Worm (Caenorhabditis elegans) whole organism, L1 larva: ENCODE measurements around the gene ddx-35.

Experiments used
- C16A3.4 ChIP-seq: fragments of 150-350 bp; optimal IDR thresholded peaks from 2 replicates; lab custom pipeline; 2014; ENCODE audit warnings: missing biosample characterization, missing genetic modification characterization
- F16B12.6 ChIP-seq: fragments of 150-350 bp; optimal IDR thresholded peaks from 2 replicates; lab custom pipeline; 2014; ENCODE audit warnings: missing biosample characterization, missing genetic modification characterization
- alr-1 ChIP-seq: fragments of 200-800 bp; sonication (Bioruptor generic); optimal IDR thresholded peaks from 2 replicates; lab custom pipeline; 2018; ENCODE audit warnings: borderline replicate concordance, mild to moderate bottlenecking, missing genetic modification characterization, missing compliant biosample characterization
- ama-1 ChIP-seq: fragments of 150-350 bp; optimal IDR thresholded peaks from 2 replicates; lab custom pipeline; 2014
- blmp-1 ChIP-seq: fragments of 150-350 bp; optimal IDR thresholded peaks from 2 replicates; lab custom pipeline; 2014; ENCODE audit warnings: missing biosample characterization, missing genetic modification characterization
- ceh-63 ChIP-seq: fragments of 200-800 bp; sonication (Bioruptor generic); optimal IDR thresholded peaks from 2 replicates; lab custom pipeline; 2018; ENCODE audit warnings: mild to moderate bottlenecking, missing genetic modification characterization, missing compliant biosample characterization
- ceh-88 ChIP-seq: fragments of 200-800 bp; sonication (Bioruptor generic); IDR thresholded peaks from 2 replicates; pipeline ENCODE4 v1.3.6; 2022; ENCODE audit warnings: missing genetic modification characterization, missing compliant biosample characterization
- ceh-90 ChIP-seq: sonication (generic microtip); optimal IDR thresholded peaks from 2 replicates; lab custom pipeline; 2016; ENCODE audit warnings: missing genetic modification characterization, missing compliant biosample characterization
- ces-1 ChIP-seq: fragments of 150-350 bp; optimal IDR thresholded peaks from 2 replicates; lab custom pipeline; 2014; ENCODE audit warnings: missing biosample characterization, missing genetic modification reagents, missing genetic modification characterization
- dsc-1 ChIP-seq: sonication (generic microtip); optimal IDR thresholded peaks from 2 replicates; lab custom pipeline; 2016; ENCODE audit warnings: mild to moderate bottlenecking, missing genetic modification characterization, missing compliant biosample characterization
- efl-1 ChIP-seq, 4 experiments: fragments of 150-350 bp; optimal IDR thresholded peaks in 3 of 4; peaks in 1 of 4; 1 replicate in 1 of 4; 2 replicates in 3 of 4; lab custom pipeline; 2014; ENCODE audit warnings: missing biosample characterization in 2 of 4, missing genetic modification characterization in 2 of 4, missing genetic modification reagents in 2 of 4
- efl-3 ChIP-seq: fragments of 200-800 bp; sonication (Bioruptor generic); optimal IDR thresholded peaks from 2 replicates; lab custom pipeline; 2018; ENCODE audit warnings: mild to moderate bottlenecking, missing genetic modification characterization, missing compliant biosample characterization
- egl-27 ChIP-seq, 2 experiments: fragments of 150-350 bp in 1 of 2; sonication (generic microtip); optimal IDR thresholded peaks; 3 replicates each; lab custom pipeline; 2017 to 2018; ENCODE audit warnings: missing biosample characterization in 2 of 2, missing genetic modification characterization in 2 of 2, missing genetic modification reagents in 2 of 2
- elt-3 ChIP-seq, 6 experiments: fragments of 150-350 bp in 1 of 6; sonication (generic microtip); optimal IDR thresholded peaks; 2 replicates each; lab custom pipeline; 2017 to 2018; ENCODE audit warnings: missing biosample characterization in 6 of 6, missing genetic modification characterization in 6 of 6, inconsistent platforms in 1 of 6
- fkh-10 ChIP-seq: sonication (generic microtip); optimal IDR thresholded peaks from 2 replicates; lab custom pipeline; 2017; ENCODE audit warnings: missing biosample characterization, missing genetic modification reagents, missing genetic modification characterization
- fkh-4 ChIP-seq: sonication (generic microtip); optimal IDR thresholded peaks from 2 replicates; lab custom pipeline; 2016; ENCODE audit warnings: missing compliant biosample characterization, missing genetic modification characterization, borderline replicate concordance
- hlh-17 ChIP-seq: fragments of 200-800 bp; sonication (Bioruptor generic); optimal IDR thresholded peaks from 2 replicates; lab custom pipeline; 2018; ENCODE audit warnings: missing genetic modification characterization, mild to moderate bottlenecking, missing compliant biosample characterization, moderate library complexity, borderline replicate concordance
- hpl-2 ChIP-seq: fragments of 150-350 bp; optimal IDR thresholded peaks from 2 replicates; lab custom pipeline; 2014; ENCODE audit warnings: missing biosample characterization, missing genetic modification reagents, missing genetic modification characterization
- irx-1 ChIP-seq: sonication (generic microtip); optimal IDR thresholded peaks from 2 replicates; lab custom pipeline; 2016; ENCODE audit warnings: missing genetic modification characterization, missing compliant biosample characterization
- lin-14 ChIP-seq: fragments of 200-800 bp; sonication (Bioruptor generic); optimal IDR thresholded peaks from 2 replicates; lab custom pipeline; 2018; ENCODE audit warnings: mild to moderate bottlenecking, missing genetic modification characterization, moderate library complexity, missing compliant biosample characterization
- lin-15B ChIP-seq: fragments of 150-350 bp; sonication (generic microtip); optimal IDR thresholded peaks from 3 replicates; lab custom pipeline; 2014; ENCODE audit warnings: missing biosample characterization, missing genetic modification characterization
- lin-39 ChIP-seq: fragments of 150-350 bp; optimal IDR thresholded peaks from 2 replicates; lab custom pipeline; 2014; ENCODE audit warnings: missing biosample characterization, missing genetic modification reagents, missing genetic modification characterization
- nhr-12 ChIP-seq: sonication (generic microtip); optimal IDR thresholded peaks from 2 replicates; lab custom pipeline; 2017; ENCODE audit warnings: missing biosample characterization, missing genetic modification characterization
- nhr-20 ChIP-seq: sonication (generic microtip); optimal IDR thresholded peaks from 2 replicates; lab custom pipeline; 2016; ENCODE audit warnings: mild to moderate bottlenecking, missing genetic modification characterization, missing compliant biosample characterization
- nhr-28 ChIP-seq: fragments of 150-350 bp; optimal IDR thresholded peaks from 2 replicates; lab custom pipeline; 2014; ENCODE audit warnings: missing biosample characterization, missing genetic modification characterization
- nhr-76 ChIP-seq: sonication (generic microtip); optimal IDR thresholded peaks from 2 replicates; lab custom pipeline; 2017; ENCODE audit warnings: missing biosample characterization, missing genetic modification characterization
- nhr-85 ChIP-seq: sonication (generic microtip); peaks from one replicate; lab custom pipeline; 2016; ENCODE audit warnings: missing genetic modification characterization, inconsistent platforms, missing compliant biosample characterization
- nhr-90 ChIP-seq: sonication (generic microtip); optimal IDR thresholded peaks from 2 replicates; lab custom pipeline; 2016; ENCODE audit warnings: mild to moderate bottlenecking, missing genetic modification characterization, missing compliant biosample characterization; ENCODE audit not compliant: poor library complexity
- pax-3 ChIP-seq: fragments of 200-800 bp; sonication (Bioruptor generic); optimal IDR thresholded peaks from 2 replicates; lab custom pipeline; 2018; ENCODE audit warnings: mild to moderate bottlenecking, missing genetic modification characterization, moderate library complexity, missing compliant biosample characterization
- pqm-1 ChIP-seq: sonication (generic microtip); optimal IDR thresholded peaks from 3 replicates; lab custom pipeline; 2017; ENCODE audit warnings: missing biosample characterization, missing genetic modification characterization
- rnt-1 ChIP-seq: sonication (generic microtip); optimal IDR thresholded peaks from 2 replicates; lab custom pipeline; 2016; ENCODE audit warnings: mild to moderate bottlenecking, missing genetic modification characterization, moderate library complexity, missing compliant biosample characterization
- snpc-4 ChIP-seq: fragments of 150-350 bp; optimal IDR thresholded peaks from 2 replicates; lab custom pipeline; 2014; ENCODE audit warnings: missing biosample characterization, missing genetic modification characterization
- snu-23 ChIP-seq: sonication (generic microtip); optimal IDR thresholded peaks from 2 replicates; lab custom pipeline; 2016; ENCODE audit warnings: missing genetic modification characterization, missing compliant biosample characterization
- sox-4 ChIP-seq: sonication (generic microtip); optimal IDR thresholded peaks from 2 replicates; lab custom pipeline; 2016; ENCODE audit warnings: missing genetic modification characterization, missing compliant biosample characterization
- swsn-7 ChIP-seq: sonication (generic microtip); optimal IDR thresholded peaks from 2 replicates; lab custom pipeline; 2016; ENCODE audit warnings: missing genetic modification characterization, missing compliant biosample characterization
- tbx-2 ChIP-seq: sonication (generic microtip); optimal IDR thresholded peaks from 2 replicates; lab custom pipeline; 2016; ENCODE audit warnings: missing genetic modification characterization, missing compliant biosample characterization
- unc-62 ChIP-seq: fragments of 150-350 bp; optimal IDR thresholded peaks from 2 replicates; lab custom pipeline; 2014; ENCODE audit warnings: missing biosample characterization, missing genetic modification reagents, missing genetic modification characterization
- vab-15 ChIP-seq: sonication (generic microtip); optimal IDR thresholded peaks from 2 replicates; lab custom pipeline; 2017; ENCODE audit warnings: missing genotype, mild to moderate bottlenecking, missing genetic modification characterization, missing compliant biosample characterization
- zip-4 ChIP-seq: fragments of 200-800 bp; sonication (Bioruptor generic); optimal IDR thresholded peaks from 2 replicates; lab custom pipeline; 2018; ENCODE audit warnings: mild to moderate bottlenecking, missing genetic modification characterization, moderate library complexity, missing compliant biosample characterization
- ztf-11 ChIP-seq, 2 experiments: sonication (generic microtip); optimal IDR thresholded peaks; 2 replicates each; lab custom pipeline; 2016 to 2017; ENCODE audit warnings: missing genetic modification characterization in 2 of 2, missing biosample characterization in 1 of 2, missing compliant biosample characterization in 1 of 2
- ztf-4 ChIP-seq: fragments of 150-350 bp; optimal IDR thresholded peaks from 2 replicates; lab custom pipeline; 2014; ENCODE audit warnings: missing biosample characterization, missing genetic modification characterization

Gene ddx-35

DNA sequence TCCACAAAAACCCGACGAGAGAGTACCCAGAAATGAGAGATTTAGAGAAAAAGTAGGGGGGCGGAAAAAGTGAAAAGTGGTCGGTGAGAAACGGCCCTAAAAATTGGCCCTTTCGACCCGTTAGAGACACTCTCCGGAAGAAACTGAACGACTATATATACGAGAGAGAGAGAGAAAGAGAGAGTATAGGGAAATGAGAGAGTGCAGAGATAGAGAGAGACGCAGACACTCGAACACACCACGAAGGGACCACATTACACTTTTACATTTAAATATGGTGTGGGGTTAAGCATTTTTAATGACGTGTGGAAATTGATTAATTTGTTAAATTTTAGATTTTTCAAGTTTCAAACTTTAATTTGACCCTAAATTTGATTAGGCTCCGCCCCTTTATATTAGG is 37.4 kb upstream of the ddx-35 start (continued):
- TF ChIP-seq lin-14 (GFP tag; lab: Kevin White, UChicago) (no peak), zip-4 (GFP tag; lab: Kevin White, UChicago) (no peak), sox-4 (tag; lab: Kevin White, UChicago) (no peak), ceh-63 (GFP tag; lab: Kevin White, UChicago) (no peak), ztf-11 (tag; optimal IDR thresholded peaks at IDR 0.05; lab: Kevin White, UChicago) (no peak), pqm-1 (no peak)

- TF ChIP-seq alr-1 (tag; lab: Kevin White, UChicago) (no peak), irx-1 (no peak), lin-14 (GFP tag; lab: Kevin White, UChicago) (no peak), C16A3.4 (tag; lab: Kevin White, UChicago) (no peak), ceh-63 (GFP tag; lab: Kevin White, UChicago) (no peak), snpc-4 (tag; lab: Kevin White, UChicago) (no peak), vab-15 (no peak), hlh-17 (GFP tag; lab: Kevin White, UChicago) (no peak), hpl-2 (GFP tag; lab: Kevin White, UChicago) (no peak), nhr-76 (tag; lab: Kevin White, UChicago) (no peak), elt-3 (tag; optimal IDR thresholded peaks at IDR 0.05; lab: Kevin White, UChicago) (no peak), tbx-2 (tag; lab: Kevin White, UChicago) (no peak), nhr-85 (tag; lab: Kevin White, UChicago) (no peak)
- TF ChIP-seq, all 84 proteins: peak for 0
These were observed 30.0 kb upstream of the ddx-35 start for ce11 chrIII:1584216-1584715.

DNA sequence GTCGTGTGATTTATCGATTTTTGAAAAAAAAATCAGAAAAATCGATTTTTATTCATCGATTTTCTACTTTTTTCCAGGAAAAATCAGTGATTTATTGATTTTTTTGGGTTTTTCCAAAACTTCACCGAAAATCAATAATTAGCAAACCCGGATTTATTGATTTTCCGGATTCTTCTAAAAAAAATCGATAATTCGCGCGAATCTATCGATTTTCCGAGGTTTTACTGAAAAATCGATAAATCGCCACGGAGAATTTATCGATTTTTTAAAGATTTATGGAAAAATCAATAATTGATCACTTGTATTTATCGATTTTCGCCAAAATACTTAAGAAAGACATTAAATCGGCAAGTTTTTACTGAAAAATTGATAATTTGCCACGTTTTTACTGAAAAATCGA is 29.3 kb upstream of the ddx-35 start:
- TF ChIP-seq ces-1 (GFP tag; lab: Kevin White, UChicago) (no peak), ceh-63 (GFP tag; lab: Kevin White, UChicago) (no peak), pax-3 (tag; lab: Kevin White, UChicago) (no peak), dsc-1 (tag; lab: Kevin White, UChicago) (no peak), ama-1 (lab: Kevin White, UChicago) (no peak), nhr-12 (tag; lab: Kevin White, UChicago) (no peak), lin-14 (GFP tag; lab: Kevin White, UChicago) (no peak), egl-27 (tag; optimal IDR thresholded peaks at IDR 0.05; lab: Kevin White, UChicago) (no peak), ztf-4 (tag; lab: Kevin White, UChicago) (no peak), alr-1 (tag; lab: Kevin White, UChicago) (no peak), tbx-2 (tag; lab: Kevin White, UChicago) (no peak), blmp-1 (no peak), snu-23 (GFP tag; lab: Kevin White, UChicago) (no peak), F16B12.6 (no peak)

DNA sequence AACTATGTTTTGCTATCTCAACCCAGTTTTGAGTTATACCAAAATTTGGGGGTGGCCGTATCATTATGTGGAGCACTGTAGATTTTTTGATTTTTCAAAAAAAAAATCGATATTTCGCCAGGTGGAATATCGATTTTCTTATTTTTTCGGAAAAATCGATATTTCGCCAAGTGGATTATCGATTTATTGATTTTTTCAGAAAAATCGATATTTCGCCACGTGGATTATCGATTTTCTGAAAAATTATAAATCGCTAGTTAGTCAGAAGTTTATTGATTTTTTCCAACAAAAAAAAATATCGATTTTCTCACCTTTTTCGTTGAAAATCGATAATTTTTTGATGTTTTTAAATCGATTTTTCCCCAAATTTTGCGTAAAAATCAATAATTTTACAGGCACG is 25.9 kb upstream of the ddx-35 start:
- no peak for TF ChIP-seq rnt-1 (tag; lab: Kevin White, UChicago)
- no peak for TF ChIP-seq ama-1 (lab: Kevin White, UChicago)
- no peak for TF ChIP-seq vab-15
- no peak for TF ChIP-seq ceh-88 (GFP tag; lab: Robert Waterston, UW)
- no peak for TF ChIP-seq efl-3 (GFP tag; lab: Kevin White, UChicago)
- TF ChIP-seq fkh-10: no peak
- TF ChIP-seq ztf-4 (tag; lab: Kevin White, UChicago): no peak
- no peak for TF ChIP-seq hlh-17 (GFP tag; lab: Kevin White, UChicago)
- TF ChIP-seq ceh-90 (tag; lab: Kevin White, UChicago): no peak
- no peak for TF ChIP-seq lin-39
- TF ChIP-seq nhr-85 (tag; lab: Kevin White, UChicago): no peak

DNA sequence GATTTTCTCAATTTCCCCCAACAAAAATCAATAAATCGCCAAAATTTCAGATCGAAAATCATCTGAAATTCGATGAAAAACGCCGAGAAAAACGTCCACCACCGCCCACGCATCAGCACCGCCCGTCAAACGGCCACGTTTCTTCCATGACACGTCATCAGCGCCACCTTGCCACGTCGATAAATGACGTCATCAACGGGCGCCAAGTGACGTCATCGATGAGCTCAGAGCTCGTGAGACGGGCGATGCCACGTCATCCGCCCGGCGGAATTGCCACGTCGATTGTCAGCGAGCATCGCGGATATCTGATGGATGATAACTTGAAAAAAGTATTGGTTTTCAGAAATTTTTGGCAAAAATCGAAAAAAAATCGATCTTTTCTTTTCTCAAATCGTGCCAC is 24.8 kb upstream of the ddx-35 start:
- TF ChIP-seq fkh-4 (tag; lab: Kevin White, UChicago) (no peak), efl-1 (optimal IDR thresholded peaks at IDR 0.05; lab: Kevin White, UChicago) (no peak), efl-1 (GFP tag; optimal IDR thresholded peaks at IDR 0.05 in 1 of 2; lab: Kevin White, UChicago) (no peak), dsc-1 (tag; lab: Kevin White, UChicago) (no peak), nhr-90 (tag; lab: Kevin White, UChicago) (no peak), nhr-28 (tag; lab: Kevin White, UChicago) (no peak), nhr-20 (tag; lab: Kevin White, UChicago) (no peak), lin-15B (tag; lab: Kevin White, UChicago) (no peak), irx-1 (no peak), unc-62 (GFP tag; lab: Kevin White, UChicago) (no peak), swsn-7 (no peak)
